Worm (Caenorhabditis elegans) whole organism, midembryonic: ENCODE measurements around the gene C09B9.2.

Experiments used
- cog-1 ChIP-seq: sonication (generic microtip); optimal IDR thresholded peaks from 2 replicates; lab custom pipeline; 2016; ENCODE audit warnings: missing genetic modification characterization, missing compliant biosample characterization
- flt-1 ChIP-seq: fragments of 200-800 bp; sonication (Bioruptor generic); IDR thresholded peaks from 2 replicates; pipeline ENCODE4 v1.3.6; 2022; ENCODE audit warnings: missing genetic modification characterization, missing compliant biosample characterization
- klf-2 ChIP-seq: fragments of 200-800 bp; sonication (Bioruptor generic); conservative IDR thresholded peaks from 2 replicates; pipeline ENCODE4 v1.3.6; 2022; ENCODE audit warnings: missing genetic modification reagents, missing genetic modification characterization, missing compliant biosample characterization
- med-1 ChIP-seq: sonication (generic microtip); optimal IDR thresholded peaks from 2 replicates; lab custom pipeline; 2017; ENCODE audit warnings: missing genetic modification characterization, mild to moderate bottlenecking, missing compliant biosample characterization, antibody characterized with exemption, missing genetic modification reagents; ENCODE audit not compliant: insufficient read depth
- ref-1 ChIP-seq: fragments of 200-800 bp; sonication (Bioruptor generic); conservative IDR thresholded peaks from 2 replicates; pipeline ENCODE4 v1.3.6; 2022; ENCODE audit warnings: missing genetic modification reagents, missing genetic modification characterization, missing compliant biosample characterization
- tab-1 ChIP-seq: fragments of 200-800 bp; sonication (Bioruptor generic); IDR thresholded peaks from 2 replicates; pipeline ENCODE4 v1.3.6; 2022; ENCODE audit warnings: missing genetic modification characterization, missing compliant biosample characterization
- ztf-23 ChIP-seq: fragments of 200-800 bp; sonication (Bioruptor generic); IDR thresholded peaks from 2 replicates; pipeline ENCODE4 v1.3.6; 2022; ENCODE audit warnings: missing genetic modification reagents, missing genetic modification characterization, missing compliant biosample characterization
- ztf-29 ChIP-seq: fragments of 200-800 bp; sonication (Bioruptor generic); IDR thresholded peaks from 2 replicates; pipeline ENCODE4 v1.3.6; 2022; ENCODE audit warnings: missing genetic modification reagents, missing genetic modification characterization, missing compliant biosample characterization

DNA sequence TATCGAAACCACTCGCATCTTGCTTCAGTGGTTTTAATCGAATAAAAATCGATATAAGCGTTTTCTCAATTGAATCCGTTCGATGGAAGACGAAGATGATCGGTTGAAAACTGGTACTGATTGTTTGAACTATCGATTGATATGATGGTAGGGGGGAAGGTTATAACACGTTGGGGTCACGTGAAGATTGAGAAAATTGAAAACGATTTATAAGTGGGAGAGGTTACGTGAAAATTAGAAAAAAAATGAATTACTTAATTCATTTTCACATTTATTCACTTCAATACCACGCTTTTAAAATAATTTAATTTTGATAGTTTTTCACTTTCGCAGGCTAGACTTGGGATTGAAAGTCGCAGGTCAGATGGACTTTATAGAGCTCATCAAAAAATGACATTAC lies 31.9 kb downstream of the C09B9.2 start, which contains the start of gene C09B9.7:
- TF ChIP-seq cog-1 (tag; lab: Kevin White, UChicago) (no peak), ref-1 (GFP tag; lab: Robert Waterston, UW) (no peak), flt-1 (GFP tag; lab: Robert Waterston, UW) (no peak), ztf-23 (GFP tag; lab: Robert Waterston, UW) (no peak), klf-2 (GFP tag; lab: Robert Waterston, UW) (no peak), med-1 (GFP tag; lab: Kevin White, UChicago) (no peak), ztf-29 (no peak), tab-1 (GFP tag; lab: Robert Waterston, UW) (no peak)
